Fruit fly (Drosophila melanogaster) whole organism, embryonic: Measurements from ENCODE around the gene Efhc1.1.
A peak's percentile ranks its signal among the peaks of the same experiment; 100 is the strongest.

Experiments used
- CG10147 ChIP-seq: fragments of 200-800 bp; sonication (Bioruptor generic); optimal IDR thresholded peaks from 2 replicates; lab custom pipeline; 2019; ENCODE audit warnings: missing biosample characterization, mild to moderate bottlenecking, missing genetic modification characterization, moderate library complexity
- CG10209 ChIP-seq: fragments of 200-800 bp; sonication (Bioruptor generic); optimal IDR thresholded peaks from 3 replicates; lab custom pipeline; 2017; ENCODE audit warnings: missing biosample characterization, mild to moderate bottlenecking, missing genetic modification characterization, missing genetic modification reagents
- CG11723 ChIP-seq: fragments of 200-800 bp; sonication (Bioruptor generic); optimal IDR thresholded peaks from 2 replicates; lab custom pipeline; 2017; ENCODE audit warnings: missing biosample characterization, mild to moderate bottlenecking, missing genetic modification characterization
- CG12071 ChIP-seq: fragments of 200-800 bp; sonication (Bioruptor generic); optimal IDR thresholded peaks from 3 replicates; lab custom pipeline; 2018; ENCODE audit warnings: missing biosample characterization, mild to moderate bottlenecking, missing genetic modification characterization
- CG12104 ChIP-seq: fragments of 200-800 bp; sonication (Bioruptor generic); optimal IDR thresholded peaks from 3 replicates; lab custom pipeline; 2016; ENCODE audit warnings: missing biosample characterization, missing genetic modification characterization
- CG12219 ChIP-seq: fragments of 200-800 bp; sonication (Bioruptor generic); optimal IDR thresholded peaks from 3 replicates; lab custom pipeline; 2018; ENCODE audit warnings: missing biosample characterization, mild to moderate bottlenecking, missing genetic modification characterization
- CG12299 ChIP-seq: fragments of 200-800 bp; sonication (Bioruptor generic); optimal IDR thresholded peaks from 2 replicates; lab custom pipeline; 2018; ENCODE audit warnings: missing biosample characterization, mild to moderate bottlenecking, missing genetic modification characterization
- CG1792 ChIP-seq: fragments of 200-800 bp; sonication (Bioruptor generic); optimal IDR thresholded peaks from 2 replicates; lab custom pipeline; 2016; ENCODE audit warnings: missing biosample characterization, missing genetic modification characterization
- CG2678 ChIP-seq: fragments of 200-800 bp; sonication (Bioruptor generic); optimal IDR thresholded peaks from 3 replicates; lab custom pipeline; 2019; ENCODE audit warnings: missing biosample characterization, mild to moderate bottlenecking, missing genetic modification characterization, moderate library complexity
- CG30020 ChIP-seq: fragments of 200-800 bp; optimal IDR thresholded peaks from 2 replicates; lab custom pipeline; 2019; ENCODE audit warnings: missing biosample characterization, mild to moderate bottlenecking, missing genetic modification characterization, moderate library complexity
- CG33557 ChIP-seq: fragments of 200-800 bp; sonication (Bioruptor generic); optimal IDR thresholded peaks from 2 replicates; lab custom pipeline; 2019; ENCODE audit warnings: missing biosample characterization, mild to moderate bottlenecking, missing genetic modification characterization, moderate library complexity
- CG3407 ChIP-seq: fragments of 200-800 bp; sonication (Bioruptor generic); optimal IDR thresholded peaks from 2 replicates; lab custom pipeline; 2018; ENCODE audit warnings: missing biosample characterization, mild to moderate bottlenecking, missing genetic modification characterization
- CG4617 ChIP-seq: fragments of 200-800 bp; sonication (Bioruptor generic); optimal IDR thresholded peaks from 3 replicates; lab custom pipeline; 2016; ENCODE audit warnings: missing biosample characterization, missing genetic modification characterization, borderline replicate concordance
- CG5245 ChIP-seq: fragments of 200-800 bp; sonication (Bioruptor generic); optimal IDR thresholded peaks from 3 replicates; lab custom pipeline; 2016; ENCODE audit warnings: missing biosample characterization, missing genetic modification characterization
- CG6175 ChIP-seq: fragments of 200-800 bp; sonication (Bioruptor generic); IDR thresholded peaks from 3 replicates; pipeline ENCODE4 v1.3.6; 2022; ENCODE audit warnings: missing biosample characterization, missing genetic modification characterization
- CG6854 ChIP-seq: fragments of 200-800 bp; sonication (Bioruptor generic); optimal IDR thresholded peaks from 3 replicates; lab custom pipeline; 2017; ENCODE audit warnings: missing biosample characterization, mild to moderate bottlenecking, missing genetic modification characterization
- CG7271 ChIP-seq: fragments of 200-800 bp; sonication (Bioruptor generic); optimal IDR thresholded peaks from 2 replicates; lab custom pipeline; 2018; ENCODE audit warnings: missing biosample characterization, mild to moderate bottlenecking, missing genetic modification characterization, moderate library complexity
- CG9609 ChIP-seq: fragments of 200-800 bp; sonication (Bioruptor generic); optimal IDR thresholded peaks from 3 replicates; lab custom pipeline; 2016; ENCODE audit warnings: missing biosample characterization, missing genetic modification characterization
- CkIIα-i1 ChIP-seq: fragments of 200-800 bp; sonication (Bioruptor generic); IDR thresholded peaks from 2 replicates; pipeline ENCODE4 v1.3.6; 2022; ENCODE audit warnings: missing biosample characterization, missing genetic modification characterization
- Dek ChIP-seq: fragments of 200-800 bp; sonication (Bioruptor generic); optimal IDR thresholded peaks from 3 replicates; lab custom pipeline; 2019; ENCODE audit warnings: missing biosample characterization, mild to moderate bottlenecking, missing genetic modification characterization, moderate library complexity
- GATAe ChIP-seq: fragments of 200-800 bp; sonication (Bioruptor generic); conservative IDR thresholded peaks from 2 replicates; pipeline ENCODE4 v1.3.6; 2022; ENCODE audit warnings: missing biosample characterization, missing genetic modification characterization
- Gsc ChIP-seq: fragments of 200-800 bp; sonication (Bioruptor generic); IDR thresholded peaks from 2 replicates; pipeline ENCODE4 v1.3.6; 2022; ENCODE audit warnings: missing biosample characterization, missing genetic modification characterization
- Taf1 ChIP-seq: fragments of 200-800 bp; sonication (Bioruptor generic); IDR thresholded peaks from 2 replicates; pipeline ENCODE4 v1.3.6; 2022; ENCODE audit warnings: missing biosample characterization, missing genetic modification characterization
- ab ChIP-seq: fragments of 200-800 bp; sonication (Bioruptor generic); optimal IDR thresholded peaks from 2 replicates; lab custom pipeline; 2016; ENCODE audit warnings: missing biosample characterization, missing genetic modification characterization
- amos ChIP-seq: fragments of 200-800 bp; sonication (Bioruptor generic); IDR thresholded peaks from 2 replicates; pipeline ENCODE4 v1.3.6; 2022; ENCODE audit warnings: missing biosample characterization, missing genetic modification characterization; ENCODE audit not compliant: partially characterized antibody
- bsh ChIP-seq, 2 experiments: fragments of 200-800 bp; sonication (Bioruptor generic); optimal IDR thresholded peaks; 2 replicates each; lab custom pipeline; 2017 to 2018; ENCODE audit warnings: mild to moderate bottlenecking in 2 of 2, missing biosample characterization in 2 of 2, missing genetic modification characterization in 2 of 2, moderate library complexity in 1 of 2
- chn ChIP-seq: fragments of 200-800 bp; sonication (Bioruptor generic); optimal IDR thresholded peaks from 2 replicates; lab custom pipeline; 2016; ENCODE audit warnings: missing biosample characterization, missing genetic modification characterization
- corto ChIP-seq: fragments of 200-800 bp; sonication (Bioruptor generic); optimal IDR thresholded peaks from 2 replicates; lab custom pipeline; 2016; ENCODE audit warnings: missing biosample characterization, mild to moderate bottlenecking, missing genetic modification characterization, moderate library complexity
- croc ChIP-seq: fragments of 200-800 bp; sonication (Bioruptor generic); conservative IDR thresholded peaks from 3 replicates; pipeline ENCODE4 v1.3.6; 2022; ENCODE audit warnings: missing biosample characterization, missing genetic modification characterization
- dm ChIP-seq: fragments of 200-800 bp; sonication (Bioruptor generic); optimal IDR thresholded peaks from 3 replicates; lab custom pipeline; 2016; ENCODE audit warnings: missing biosample characterization, missing genetic modification characterization
- exex ChIP-seq: fragments of 200-800 bp; sonication (Bioruptor generic); optimal IDR thresholded peaks from 4 replicates; lab custom pipeline; 2018; ENCODE audit warnings: missing biosample characterization, mild to moderate bottlenecking, missing genetic modification characterization, moderate library complexity
- eyg ChIP-seq: fragments of 200-800 bp; sonication (Bioruptor generic); optimal IDR thresholded peaks from 3 replicates; lab custom pipeline; 2016; ENCODE audit warnings: missing biosample characterization, missing genetic modification characterization
- gcm2 ChIP-seq: fragments of 200-800 bp; sonication (Bioruptor generic); optimal IDR thresholded peaks from 2 replicates; lab custom pipeline; 2016; ENCODE audit warnings: missing biosample characterization, missing genetic modification characterization
- gsb-n ChIP-seq: fragments of 200-800 bp; sonication (Bioruptor generic); optimal IDR thresholded peaks from 3 replicates; lab custom pipeline; 2018; ENCODE audit warnings: missing biosample characterization, mild to moderate bottlenecking, missing genetic modification characterization
- jumu ChIP-seq: fragments of 200-800 bp; sonication (Bioruptor generic); optimal IDR thresholded peaks from 3 replicates; lab custom pipeline; 2016; ENCODE audit warnings: missing biosample characterization, missing genetic modification characterization
- lola ChIP-seq, 3 experiments: fragments of >200 bp in 2 of 3; fragments of 200-800 bp in 1 of 3; sonication (Bioruptor generic) in 1 of 3; optimal IDR thresholded peaks; 2 replicates each; lab custom pipeline; 2017 to 2019; ENCODE audit warnings: missing biosample characterization in 3 of 3, missing genetic modification characterization in 3 of 3, mild to moderate bottlenecking in 1 of 3, moderate library complexity in 1 of 3
- onecut ChIP-seq: fragments of 200-800 bp; sonication (Bioruptor generic); IDR thresholded peaks from 2 replicates; pipeline ENCODE4 v1.3.6; 2022; ENCODE audit warnings: missing biosample characterization, missing genetic modification characterization
- pan ChIP-seq, 4 experiments: fragments of >200 bp in 3 of 4; fragments of 200-800 bp in 1 of 4; sonication (Bioruptor generic) in 1 of 4; optimal IDR thresholded peaks in 3 of 4; IDR thresholded peaks in 1 of 4; 2 replicates each; pipeline versions ENCODE4 v1.3.6 to Lab custom; 2017 to 2022; ENCODE audit warnings: missing biosample characterization in 2 of 4, missing genetic modification characterization in 2 of 4, mixed read lengths in 1 of 4
- sim ChIP-seq: fragments of 200-800 bp; sonication (Bioruptor generic); IDR thresholded peaks from 2 replicates; pipeline ENCODE4 v1.3.6; 2022; ENCODE audit warnings: missing biosample characterization, missing genetic modification characterization
- stwl ChIP-seq: fragments of 200-800 bp; sonication (Bioruptor generic); optimal IDR thresholded peaks from 3 replicates; lab custom pipeline; 2018; ENCODE audit warnings: missing biosample characterization, mild to moderate bottlenecking, missing genetic modification characterization, moderate library complexity
- tin ChIP-seq: fragments of 200-800 bp; sonication (Bioruptor generic); optimal IDR thresholded peaks from 3 replicates; lab custom pipeline; 2016; ENCODE audit warnings: missing biosample characterization, missing genetic modification characterization
- tup ChIP-seq: fragments of 200-800 bp; sonication (Bioruptor generic); optimal IDR thresholded peaks from 2 replicates; lab custom pipeline; 2016; ENCODE audit warnings: missing biosample characterization, mild to moderate bottlenecking, missing genetic modification characterization, moderate library complexity
- tx ChIP-seq: fragments of 200-800 bp; sonication (Bioruptor generic); optimal IDR thresholded peaks from 2 replicates; lab custom pipeline; 2016; ENCODE audit warnings: missing biosample characterization, missing genetic modification characterization
- unpg ChIP-seq: fragments of 200-800 bp; sonication (Bioruptor generic); optimal IDR thresholded peaks from 3 replicates; lab custom pipeline; 2018; ENCODE audit warnings: missing biosample characterization, mild to moderate bottlenecking, missing genetic modification characterization, moderate library complexity
- usp ChIP-seq: fragments of >200 bp; optimal IDR thresholded peaks from 2 replicates; lab custom pipeline; 2017; ENCODE audit warnings: missing biosample characterization, missing genetic modification characterization
- vnd ChIP-seq: fragments of 200-800 bp; sonication (Bioruptor generic); IDR thresholded peaks from 3 replicates; pipeline ENCODE4 v1.3.6; 2022; ENCODE audit warnings: missing biosample characterization, missing genetic modification characterization; ENCODE audit not compliant: partially characterized antibody
- wek ChIP-seq: fragments of 200-800 bp; sonication (Bioruptor generic); optimal IDR thresholded peaks from 3 replicates; lab custom pipeline; 2018; ENCODE audit warnings: missing biosample characterization, mild to moderate bottlenecking, missing genetic modification characterization, moderate library complexity
- yki ChIP-seq: fragments of >200 bp; optimal IDR thresholded peaks from 3 replicates; lab custom pipeline; 2018
- zen ChIP-seq: fragments of 200-800 bp; sonication (Bioruptor generic); optimal IDR thresholded peaks from 3 replicates; lab custom pipeline; 2018; ENCODE audit warnings: missing biosample characterization, mild to moderate bottlenecking, missing genetic modification characterization, moderate library complexity

The Efhc1.1 gene

DNA sequence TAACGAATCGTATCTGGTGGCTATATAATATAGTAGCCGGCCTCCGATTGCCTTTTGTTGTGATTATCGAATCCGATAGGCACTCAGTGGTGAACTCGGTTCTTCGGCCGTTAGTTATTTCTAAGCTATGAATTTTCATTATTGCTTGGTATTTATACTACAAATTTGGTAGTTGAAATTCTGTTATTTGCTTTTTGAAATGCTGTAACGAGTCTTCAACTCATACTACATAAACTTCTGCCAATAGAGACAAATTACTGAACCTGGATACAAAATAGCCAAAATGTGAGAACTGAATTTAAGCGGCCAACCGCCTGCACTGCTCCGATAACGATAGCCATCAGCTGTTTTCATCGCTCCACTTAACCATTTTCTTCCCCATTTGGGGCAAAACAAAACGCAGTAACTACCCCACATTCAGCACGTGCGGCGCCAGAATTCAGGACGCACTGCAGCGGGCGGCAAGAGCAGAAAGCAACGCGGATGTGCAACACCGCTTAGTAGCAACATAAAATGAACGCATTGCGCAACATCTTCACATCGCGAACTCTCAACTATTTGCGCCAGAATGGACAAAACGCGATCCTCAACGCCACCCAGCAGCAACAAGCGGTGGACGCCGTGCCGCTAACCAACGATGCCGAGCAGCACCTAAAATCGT is 44.5 kb downstream of the Efhc1.1 start, which contains the start of the genes CG11679 and CG8206 (continued):
- TF ChIP-seq bsh (GFP tag; optimal IDR thresholded peaks at IDR 0.05; lab: Kevin White, UChicago): no peak
- peak; percentile 5 for TF ChIP-seq CG4617 (GFP tag; lab: Kevin White, UChicago)
- TF ChIP-seq Taf1: no peak
- peak; percentile 9 for TF ChIP-seq stwl
- peak in 1 of 3 experiments; percentile 27 for TF ChIP-seq lola (GFP tag; optimal IDR thresholded peaks at IDR 0.05; lab: Kevin White, UChicago)
- TF ChIP-seq wek: no peak
- no peak for TF ChIP-seq CG7271 (tag; lab: Kevin White, UChicago)
- no peak for TF ChIP-seq eyg (GFP tag; lab: Kevin White, UChicago)
- peak; percentile 6 for TF ChIP-seq tin
- TF ChIP-seq pan (optimal IDR thresholded peaks at IDR 0.05; lab: Kevin White, UChicago): no peak
- no peak for TF ChIP-seq pan (GFP tag; optimal IDR thresholded peaks at IDR 0.05 in 1 of 2, IDR thresholded peaks at IDR 0.05 in 1 of 2)
- TF ChIP-seq croc (GFP tag; lab: Robert Waterston, UW): no peak
- TF ChIP-seq CG9609 (GFP tag; lab: Kevin White, UChicago): peak; percentile 37
- TF ChIP-seq CG12219: no peak
- no peak for TF ChIP-seq ab (GFP tag; lab: Kevin White, UChicago)
- TF ChIP-seq CkIIα-i1 (GFP tag; lab: Robert Waterston, UW): no peak
- TF ChIP-seq unpg (GFP tag; lab: Kevin White, UChicago): peak; percentile 15
- peak; percentile 26 for TF ChIP-seq exex (tag; lab: Kevin White, UChicago)
- peak; percentile 51 for TF ChIP-seq jumu
- no peak for TF ChIP-seq onecut (GFP tag; lab: Robert Waterston, UW)
- no peak for TF ChIP-seq CG1792
- no peak for TF ChIP-seq usp (GFP tag; lab: Kevin White, UChicago)
- TF ChIP-seq gcm2 (GFP tag; lab: Kevin White, UChicago): no peak
- TF ChIP-seq CG11723 (GFP tag; lab: Kevin White, UChicago): no peak
- peak; percentile 16 for TF ChIP-seq CG10209
- no peak for TF ChIP-seq yki (lab: Kevin White, UChicago)
- no peak for TF ChIP-seq amos
- no peak for TF ChIP-seq tup (GFP tag; lab: Kevin White, UChicago)
- no peak for TF ChIP-seq gsb-n (tag; lab: Kevin White, UChicago)
- peak; percentile 41 for TF ChIP-seq tx (GFP tag; lab: Kevin White, UChicago)
- no peak for TF ChIP-seq zen (tag; lab: Kevin White, UChicago)
- no peak for TF ChIP-seq CG33557 (GFP tag; lab: Kevin White, UChicago)
- TF ChIP-seq CG10147 (GFP tag; lab: Kevin White, UChicago): peak; percentile 13
- TF ChIP-seq CG12104 (GFP tag; lab: Kevin White, UChicago): no peak
- no peak for TF ChIP-seq sim (GFP tag; lab: Robert Waterston, UW)
- no peak for TF ChIP-seq corto
- no peak for TF ChIP-seq CG12299
- TF ChIP-seq CG12071 (GFP tag; lab: Kevin White, UChicago): no peak
- no peak for TF ChIP-seq CG5245
- TF ChIP-seq CG30020 (tag; lab: Kevin White, UChicago): peak; percentile 31
- TF ChIP-seq Gsc (GFP tag; lab: Robert Waterston, UW): no peak
- TF ChIP-seq CG6854 (GFP tag; lab: Kevin White, UChicago): no peak
- TF ChIP-seq CG6175 (GFP tag; lab: Robert Waterston, UW): no peak
- 0 out of 3 replicates have a peak, but pooled peaks have one; percentile 47 for TF ChIP-seq vnd
- no peak for TF ChIP-seq Dek (tag; lab: Kevin White, UChicago)
- TF ChIP-seq GATAe (GFP tag; lab: Robert Waterston, UW): no peak
- TF ChIP-seq CG3407: no peak
- no peak for TF ChIP-seq dm (GFP tag; lab: Kevin White, UChicago)
- peak; percentile 60 for TF ChIP-seq CG2678 (tag; lab: Kevin White, UChicago)
- TF ChIP-seq chn (GFP tag; lab: Kevin White, UChicago): no peak
